Fruit fly (Drosophila melanogaster) whole organism, prepupa: Measurements from ENCODE around the gene CkIalpha.

Source experiments
- esn ChIP-seq: fragments of 200-800 bp; sonication (Bioruptor generic); optimal IDR thresholded peaks from 2 replicates; lab custom pipeline; 2016; ENCODE audit warnings: missing biosample characterization, mild to moderate bottlenecking, missing genetic modification characterization, moderate library complexity
- fd85E ChIP-seq: fragments of 200-800 bp; sonication (Bioruptor generic); optimal IDR thresholded peaks from 3 replicates; lab custom pipeline; 2016; ENCODE audit warnings: missing biosample characterization, missing genetic modification characterization
- fkh ChIP-seq: fragments of 200-800 bp; sonication (Bioruptor generic); optimal IDR thresholded peaks from 3 replicates; lab custom pipeline; 2017; ENCODE audit warnings: missing biosample characterization, mild to moderate bottlenecking, missing genetic modification characterization, moderate library complexity
- ss ChIP-seq, 2 experiments: fragments of 200-800 bp; sonication (Bioruptor generic); optimal IDR thresholded peaks; 2 replicates in 1 of 2; 3 replicates in 1 of 2; lab custom pipeline; 2017 to 2018; ENCODE audit warnings: mild to moderate bottlenecking in 2 of 2, missing biosample characterization in 2 of 2, missing genetic modification characterization in 2 of 2, moderate library complexity in 1 of 2
- svp ChIP-seq: fragments of 200-800 bp; sonication (Bioruptor generic); peaks from one replicate; lab custom pipeline; 2016; ENCODE audit warnings: missing biosample characterization, missing genetic modification characterization

- TF ChIP-seq svp (GFP tag; lab: Kevin White, UChicago): no peak
- TF ChIP-seq fd85E (GFP tag; lab: Kevin White, UChicago): no peak
- no peak for TF ChIP-seq fkh (GFP tag; lab: Kevin White, UChicago)
- TF ChIP-seq ss (GFP tag; optimal IDR thresholded peaks at IDR 0.05; lab: Kevin White, UChicago): no peak
- TF ChIP-seq esn (GFP tag; lab: Kevin White, UChicago): no peak
Observed at dm6 chrX:12633204-12633603, 20.2 kb upstream of the CkIalpha start.
